Worm (Caenorhabditis elegans): ENCODE data around the gene F35C8.5.

Gene F35C8.5

DNA sequence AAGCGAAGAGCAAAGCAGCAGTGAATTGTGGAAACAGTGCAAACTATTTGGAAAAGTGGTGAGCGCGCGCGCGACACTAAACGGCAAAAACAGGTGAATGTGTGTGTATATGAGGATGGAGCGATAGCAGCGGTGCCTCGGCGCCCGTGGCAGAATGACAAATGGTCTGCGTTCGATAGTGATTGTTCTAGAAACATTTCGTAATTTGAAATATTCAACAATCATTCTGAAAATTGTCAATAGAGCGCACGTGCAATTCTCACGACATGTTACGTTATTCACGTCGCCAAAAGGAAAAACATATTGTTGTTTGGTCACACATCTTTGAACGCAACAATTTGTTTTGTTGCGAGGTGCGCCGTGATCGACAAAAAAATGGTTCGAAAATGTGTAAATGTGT is 10.4 kb upstream of the F35C8.5 start:
- no peak for TF ChIP-seq K12H6.12 (tag; optimal IDR thresholded peaks at IDR 0.05)
- TF ChIP-seq attf-5 (GFP tag; optimal IDR thresholded peaks at IDR 0.05): peak; percentile 15
- peak; percentile 60 for TF ChIP-seq B0336.3 (GFP tag; IDR thresholded peaks at IDR 0.05)
- peak; percentile 71 for TF ChIP-seq cebp-1 (GFP tag; IDR thresholded peaks at IDR 0.05)
- peak; percentile 89 for TF ChIP-seq cebp-1 (tag; optimal IDR thresholded peaks at IDR 0.05)
- peak; percentile 14 for TF ChIP-seq lin-40 (tag; optimal IDR thresholded peaks at IDR 0.05)
- peak; percentile 61 for TF ChIP-seq nhr-80 (tag; optimal IDR thresholded peaks at IDR 0.05)
- TF ChIP-seq snpc-4 (GFP tag; optimal IDR thresholded peaks at IDR 0.05): no peak
- peak in 1 of 4 experiments; percentile 38 for TF ChIP-seq snpc-4 (tag; optimal IDR thresholded peaks at IDR 0.05)
- no peak for TF ChIP-seq cebp-2 (GFP tag; IDR thresholded peaks at IDR 0.05)

- TF ChIP-seq madf-6 (GFP tag; IDR thresholded peaks at IDR 0.05) (peak; percentile 76), snpc-3.4 (tag; optimal IDR thresholded peaks at IDR 0.05) (no peak), lag-1 (GFP tag; IDR thresholded peaks at IDR 0.05) (no peak), let-607 (tag; optimal IDR thresholded peaks at IDR 0.05) (no peak), ceh-58 (GFP tag; IDR thresholded peaks at IDR 0.05) (no peak), hsf-1 (GFP tag; IDR thresholded peaks at IDR 0.05) (no peak), nhr-27 (tag; optimal IDR thresholded peaks at IDR 0.05) (no peak), K12H6.12 (tag; optimal IDR thresholded peaks at IDR 0.05) (no peak), B0035.1 (tag; optimal IDR thresholded peaks at IDR 0.05) (no peak), zfh-2 (GFP tag; conservative IDR thresholded peaks at IDR 0.05) (0 out of 2 replicates have a peak, but pooled peaks have one; percentile 36), F49E8.2 (tag; optimal IDR thresholded peaks at IDR 0.05; ENCODE audit: insufficient read depth) (no peak), attf-6 (GFP tag; IDR thresholded peaks at IDR 0.05) (no peak), egrh-3 (GFP tag; IDR thresholded peaks at IDR 0.05) (no peak), let-526 (GFP tag; IDR thresholded peaks at IDR 0.05) (no peak), egl-18 (GFP tag; IDR thresholded peaks at IDR 0.05) (no peak), hrde-1 (tag; optimal IDR thresholded peaks at IDR 0.05; ENCODE audit: borderline replicate concordance) (no peak), hlh-26 (GFP tag; conservative IDR thresholded peaks at IDR 0.05) (no peak), ztf-18 (tag; optimal IDR thresholded peaks at IDR 0.05) (no peak), ztf-28 (GFP tag; IDR thresholded peaks at IDR 0.05) (no peak), efl-1 (GFP tag; optimal IDR thresholded peaks at IDR 0.05) (peak; percentile 74), lsy-27 (tag; optimal IDR thresholded peaks at IDR 0.05; ENCODE audit: borderline replicate concordance, insufficient read depth) (no peak), dpff-1 (tag; optimal IDR thresholded peaks at IDR 0.05) (no peak), dox-1 (GFP tag; IDR thresholded peaks at IDR 0.05) (0 out of 2 replicates have a peak, but pooled peaks have one; percentile 27), ama-1 (optimal IDR thresholded peaks at IDR 0.05) (no peak), ama-1 (GFP tag; optimal IDR thresholded peaks at IDR 0.05) (no peak), dpl-1 (GFP tag; optimal IDR thresholded peaks at IDR 0.05) (peak; percentile 18), ztf-25 (GFP tag; IDR thresholded peaks at IDR 0.05) (0 out of 2 replicates have a peak, but pooled peaks have one; percentile 29), lin-54 (GFP tag; optimal IDR thresholded peaks at IDR 0.05) (no peak), snpc-1.1 (tag; optimal IDR thresholded peaks at IDR 0.05; ENCODE audit: insufficient read depth) (no peak), attf-5 (GFP tag; optimal IDR thresholded peaks at IDR 0.05) (no peak), xnd-1 (tag; optimal IDR thresholded peaks at IDR 0.05) (no peak), ztf-26 (tag; optimal IDR thresholded peaks at IDR 0.05) (no peak), hmg-1.2 (GFP tag; IDR thresholded peaks at IDR 0.05) (peak; percentile 52; the same call in 1 of the 2 replicates), athp-1 (tag; optimal IDR thresholded peaks at IDR 0.05) (no peak), madf-8 (GFP tag; conservative IDR thresholded peaks at IDR 0.05) (peak; percentile 15; the same call in 1 of the 2 replicates), lin-40 (tag; optimal IDR thresholded peaks at IDR 0.05) (no peak), rpc-1 (optimal IDR thresholded peaks at IDR 0.05) (no peak), rpc-1 (tag; optimal IDR thresholded peaks at IDR 0.05) (no peak), ZK185.1 (tag; optimal IDR thresholded peaks at IDR 0.05; ENCODE audit: poor library complexity, severe bottlenecking) (no peak), B0261.1 (tag; optimal IDR thresholded peaks at IDR 0.05) (no peak), madf-10 (tag; optimal IDR thresholded peaks at IDR 0.05) (no peak)
Observed at ce11 chrX:5360682-5361081, 4.9 kb upstream of the F35C8.5 start.

Data from whole organism, young adult.